Fruit fly (Drosophila melanogaster): ENCODE measurements around the gene PIG-F.

The PIG-F gene

dm6 chr3L:19575650-19576049 lies 36.6 kb upstream of the PIG-F start (continued):
- peak; percentile 34 for TF ChIP-seq caup (GFP tag; optimal IDR thresholded peaks at IDR 0.05; ENCODE audit: severe bottlenecking)
- TF ChIP-seq BtbVII (GFP tag; optimal IDR thresholded peaks at IDR 0.05) = peak; percentile 4
- no peak for TF ChIP-seq trem (tag; optimal IDR thresholded peaks at IDR 0.05)
- no peak for TF ChIP-seq CG13123 (GFP tag; optimal IDR thresholded peaks at IDR 0.05)
- TF ChIP-seq CG15514 (GFP tag; optimal IDR thresholded peaks at IDR 0.05) = no peak
- no peak for TF ChIP-seq Bteb2 (GFP tag; optimal IDR thresholded peaks at IDR 0.05)
- peak; percentile 50 for TF ChIP-seq gem (tag; optimal IDR thresholded peaks at IDR 0.05)
- TF ChIP-seq CG11504 (tag; optimal IDR thresholded peaks at IDR 0.05) = peak; percentile 36
- TF ChIP-seq Ets97D (GFP tag; optimal IDR thresholded peaks at IDR 0.05) = no peak
- no peak for TF ChIP-seq Atf6 (GFP tag; IDR thresholded peaks at IDR 0.05)
- no peak for TF ChIP-seq Ets65A (GFP tag)
- peak; percentile 5 for TF ChIP-seq kah (GFP tag; optimal IDR thresholded peaks at IDR 0.05)
- no peak for TF ChIP-seq zen2 (GFP tag; IDR thresholded peaks at IDR 0.05; ENCODE audit: partially characterized antibody)
- TF ChIP-seq CG16779 (GFP tag; IDR thresholded peaks at IDR 0.05) = no peak
- TF ChIP-seq CG10267 (tag; optimal IDR thresholded peaks at IDR 0.05) = no peak
- TF ChIP-seq Nf-YC (tag; optimal IDR thresholded peaks at IDR 0.05) = no peak
- peak; percentile 1 for TF ChIP-seq slp2 (GFP tag; optimal IDR thresholded peaks at IDR 0.05)
- TF ChIP-seq dan (GFP tag; IDR thresholded peaks at IDR 0.05) = no peak
- TF ChIP-seq CG18011 (GFP tag; optimal IDR thresholded peaks at IDR 0.05) = no peak
- TF ChIP-seq h (optimal IDR thresholded peaks at IDR 0.05) = no peak
- TF ChIP-seq CG13424 (tag; optimal IDR thresholded peaks at IDR 0.05) = peak; percentile 49
- no peak for TF ChIP-seq CG12236 (GFP tag; optimal IDR thresholded peaks at IDR 0.05)
- TF ChIP-seq Abd-B (GFP tag; optimal IDR thresholded peaks at IDR 0.05) = no peak
- no peak for TF ChIP-seq sima (GFP tag; optimal IDR thresholded peaks at IDR 0.05)
- peak; percentile 39 for TF ChIP-seq CG1647 (GFP tag; optimal IDR thresholded peaks at IDR 0.05)
- no peak for TF ChIP-seq cad (GFP tag; optimal IDR thresholded peaks at IDR 0.05)
- no peak for TF ChIP-seq pnt (GFP tag; optimal IDR thresholded peaks at IDR 0.05)
- no peak for TF ChIP-seq CG11560 (tag; IDR thresholded peaks at IDR 0.05)
- no peak for TF ChIP-seq CG4282 (GFP tag; optimal IDR thresholded peaks at IDR 0.05)
- no peak for TF ChIP-seq CG10147 (GFP tag; optimal IDR thresholded peaks at IDR 0.05)
- no peak for TF ChIP-seq hkb (optimal IDR thresholded peaks at IDR 0.05)
- TF ChIP-seq hkb (GFP tag; IDR thresholded peaks at IDR 0.05) = no peak
- peak; percentile 9 for TF ChIP-seq CG7556 (GFP tag; optimal IDR thresholded peaks at IDR 0.05)
- peak in 1 of 2 experiments; percentile 5 for TF ChIP-seq dpn (GFP tag; optimal IDR thresholded peaks at IDR 0.05)
- peak; percentile 13 for TF ChIP-seq Antp (GFP tag; optimal IDR thresholded peaks at IDR 0.05)
- peak; percentile 0 for TF ChIP-seq CG7839 (tag; optimal IDR thresholded peaks at IDR 0.05)
- no peak for TF ChIP-seq dati (GFP tag; IDR thresholded peaks at IDR 0.05)
- TF ChIP-seq jigr1 (GFP tag; IDR thresholded peaks at IDR 0.05) = no peak
- peak; percentile 18; the same call in 1 of the 2 replicates for TF ChIP-seq Rfx (GFP tag; IDR thresholded peaks at IDR 0.05)
- no peak for TF ChIP-seq NFAT (GFP tag; IDR thresholded peaks at IDR 0.05)
- TF ChIP-seq TFAM (GFP tag; optimal IDR thresholded peaks at IDR 0.05) = no peak
- TF ChIP-seq Gsc (GFP tag; IDR thresholded peaks at IDR 0.05) = no peak
- TF ChIP-seq CG31365 (tag; optimal IDR thresholded peaks at IDR 0.05) = no peak
- TF ChIP-seq Bgb (GFP tag; IDR thresholded peaks at IDR 0.05; ENCODE audit: partially characterized antibody) = no peak
- TF ChIP-seq dmrt99B (tag; optimal IDR thresholded peaks at IDR 0.05) = peak; percentile 49
- TF ChIP-seq CG3281 (GFP tag; optimal IDR thresholded peaks at IDR 0.05) = no peak
- TF ChIP-seq crol (GFP tag; IDR thresholded peaks at IDR 0.05) = peak; percentile 84
- TF ChIP-seq sens (GFP tag) = peak; percentile 83
- TF ChIP-seq phol (tag; optimal IDR thresholded peaks at IDR 0.05) = no peak
- TF ChIP-seq CG7963 (GFP tag; IDR thresholded peaks at IDR 0.05; ENCODE audit: partially characterized antibody) = no peak
- no peak for TF ChIP-seq CG6765 (GFP tag; optimal IDR thresholded peaks at IDR 0.05)
- TF ChIP-seq Scr (GFP tag; IDR thresholded peaks at IDR 0.05; ENCODE audit: partially characterized antibody) = no peak
- no peak for TF ChIP-seq CG11085 (GFP tag; IDR thresholded peaks at IDR 0.05)

All from whole organism, embryonic.